Worm (Caenorhabditis elegans) whole organism, mixed stage, embryonic: ENCODE measurements around the gene C06E4.2.

Experiments used
- ceh-43 ChIP-seq: fragments of 200-800 bp; sonication (Bioruptor generic); optimal IDR thresholded peaks from 2 replicates; lab custom pipeline; 2018; ENCODE audit warnings: mild to moderate bottlenecking, missing genetic modification characterization, moderate library complexity, missing compliant biosample characterization
- elt-1 ChIP-seq: sonication (generic microtip); optimal IDR thresholded peaks from 2 replicates; lab custom pipeline; 2017; ENCODE audit warnings: missing genetic modification characterization, mild to moderate bottlenecking, missing compliant biosample characterization, antibody characterized with exemption, moderate library complexity, borderline replicate concordance; ENCODE audit not compliant: insufficient read depth
- elt-3 ChIP-seq: fragments of 150-350 bp; optimal IDR thresholded peaks from 2 replicates; lab custom pipeline; 2014; ENCODE audit warnings: missing biosample characterization, missing genetic modification characterization
- hlh-1 ChIP-seq: fragments of 150-350 bp; optimal IDR thresholded peaks from 2 replicates; lab custom pipeline; 2014; ENCODE audit warnings: missing biosample characterization, missing genetic modification reagents, missing genetic modification characterization
- lin-13 ChIP-seq: fragments of 150-350 bp; optimal IDR thresholded peaks from 2 replicates; lab custom pipeline; 2014; ENCODE audit warnings: missing biosample characterization, missing genetic modification characterization
- mab-5 ChIP-seq: fragments of 150-350 bp; optimal IDR thresholded peaks from 2 replicates; lab custom pipeline; 2014; ENCODE audit warnings: missing biosample characterization, missing genetic modification characterization
- nhr-28 ChIP-seq: fragments of 150-350 bp; optimal IDR thresholded peaks from 2 replicates; lab custom pipeline; 2014; ENCODE audit warnings: missing biosample characterization, missing genetic modification characterization
- nhr-76 ChIP-seq: sonication (generic microtip); optimal IDR thresholded peaks from 2 replicates; lab custom pipeline; 2017; ENCODE audit warnings: missing biosample characterization, missing genetic modification characterization
- sem-2 ChIP-seq: fragments of 200-800 bp; sonication (Bioruptor generic); optimal IDR thresholded peaks from 2 replicates; lab custom pipeline; 2018; ENCODE audit warnings: mild to moderate bottlenecking, missing genetic modification characterization, missing compliant biosample characterization
- snpc-4 ChIP-seq: fragments of 150-350 bp; optimal IDR thresholded peaks from 2 replicates; lab custom pipeline; 2014; ENCODE audit warnings: missing biosample characterization, missing genetic modification characterization
- sptf-1 ChIP-seq: sonication (generic microtip); optimal IDR thresholded peaks from 2 replicates; lab custom pipeline; 2017; ENCODE audit warnings: mild to moderate bottlenecking, missing genetic modification characterization, moderate library complexity, missing compliant biosample characterization
- unc-39 ChIP-seq: fragments of 150-350 bp; optimal IDR thresholded peaks from 2 replicates; lab custom pipeline; 2014; ENCODE audit warnings: missing biosample characterization, missing genetic modification characterization
- unc-62 ChIP-seq: fragments of 150-350 bp; optimal IDR thresholded peaks from 2 replicates; lab custom pipeline; 2014; ENCODE audit warnings: missing biosample characterization, missing genetic modification reagents, missing genetic modification characterization
- ztf-11 ChIP-seq: fragments of 150-350 bp; optimal IDR thresholded peaks from 2 replicates; lab custom pipeline; 2014; ENCODE audit warnings: missing biosample characterization, missing genetic modification characterization

DNA sequence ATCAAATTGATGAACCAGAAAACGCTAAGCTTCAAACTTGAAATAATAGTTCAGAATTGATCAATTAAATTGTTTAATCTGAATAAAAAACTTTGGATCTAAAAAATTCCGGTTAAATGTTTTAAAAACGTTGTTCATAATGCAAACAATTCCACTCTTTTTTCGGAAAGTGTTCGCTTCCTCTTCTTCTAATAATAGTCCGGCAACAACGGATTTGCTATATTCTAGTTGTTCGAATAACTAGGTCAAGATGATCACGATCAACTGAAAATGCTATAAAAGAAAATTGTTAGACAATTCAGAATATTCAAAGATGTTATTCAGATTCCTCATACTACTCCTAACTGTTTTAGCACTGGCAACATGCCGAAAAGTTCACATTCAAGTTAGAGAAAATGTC lies 45.8 kb upstream of the C06E4.2 start, which contains the start of gene D2024.4:
- TF ChIP-seq snpc-4 (tag; lab: Kevin White, UChicago): no peak
- no peak for TF ChIP-seq unc-39 (tag; lab: Kevin White, UChicago)
- TF ChIP-seq ztf-11: no peak
- TF ChIP-seq nhr-76 (tag; lab: Kevin White, UChicago): no peak
- no peak for TF ChIP-seq ceh-43 (GFP tag; lab: Kevin White, UChicago)
- TF ChIP-seq unc-62: no peak
- no peak for TF ChIP-seq mab-5
- no peak for TF ChIP-seq nhr-28 (tag; lab: Kevin White, UChicago)
- no peak for TF ChIP-seq elt-3 (tag; lab: Kevin White, UChicago)
- no peak for TF ChIP-seq sptf-1
- TF ChIP-seq elt-1 (tag; lab: Kevin White, UChicago): no peak
- no peak for TF ChIP-seq hlh-1 (tag; lab: Kevin White, UChicago)
- TF ChIP-seq sem-2 (GFP tag; lab: Kevin White, UChicago): no peak
- no peak for TF ChIP-seq lin-13 (tag; lab: Kevin White, UChicago)
